Worm (Caenorhabditis elegans): ENCODE data around the gene gei-1.

- no peak for TF ChIP-seq W03F9.2 (tag; optimal IDR thresholded peaks at IDR 0.05)
- TF ChIP-seq dao-5 (tag; optimal IDR thresholded peaks at IDR 0.05): no peak
- TF ChIP-seq him-1 (tag; optimal IDR thresholded peaks at IDR 0.05): no peak
Measured at ce11 chrIII:3367772-3368171, 23.1 kb downstream of the gei-1 start.
